Fruit fly (Drosophila melanogaster): ENCODE results near the gene SmydA-8.

SmydA-8 gene

dm6 chrX:2180750-2181261, 32.8 kb downstream of the SmydA-8 start, which contains the start of gene pn (continued):
- TF ChIP-seq zen2 (GFP tag; IDR thresholded peaks at IDR 0.05; ENCODE audit: partially characterized antibody) (0 out of 3 replicates have a peak, but pooled peaks have one; percentile 17), mld (GFP tag; IDR thresholded peaks at IDR 0.05; ENCODE audit: partially characterized antibody) (no peak), Dll (GFP tag; IDR thresholded peaks at IDR 0.05; ENCODE audit: partially characterized antibody) (peak; percentile 55; the same call in 2 of the 4 replicates), CTCF (GFP tag; optimal IDR thresholded peaks at IDR 0.05) (no peak), Rx (GFP tag; IDR thresholded peaks at IDR 0.05) (no peak), unc-4 (GFP tag; IDR thresholded peaks at IDR 0.05; ENCODE audit: partially characterized antibody) (no peak), sob (GFP tag; IDR thresholded peaks at IDR 0.05) (no peak), Sry-β (GFP tag; optimal IDR thresholded peaks at IDR 0.05) (peak; percentile 80), Sry-δ (GFP tag; optimal IDR thresholded peaks at IDR 0.05) (peak; percentile 57), CG13287 (GFP tag; IDR thresholded peaks at IDR 0.05; ENCODE audit: partially characterized antibody) (peak; percentile 32; the same call in 1 of the 2 replicates), CG14860 (GFP tag; IDR thresholded peaks at IDR 0.05; ENCODE audit: partially characterized antibody) (0 out of 3 replicates have a peak, but pooled peaks have one; percentile 44), gem (tag; optimal IDR thresholded peaks at IDR 0.05) (no peak), CG3726 (GFP tag; IDR thresholded peaks at IDR 0.05) (no peak), MBD-R2 (GFP tag; IDR thresholded peaks at IDR 0.05) (peak; percentile 33; the same call in 1 of the 2 replicates), ac (GFP tag; optimal IDR thresholded peaks at IDR 0.05) (no peak), Dref (GFP tag; IDR thresholded peaks at IDR 0.05) (peak; percentile 62), CG6765 (GFP tag; optimal IDR thresholded peaks at IDR 0.05) (no peak), CG8944 (GFP tag; optimal IDR thresholded peaks at IDR 0.05) (no peak), ara (GFP tag; IDR thresholded peaks at IDR 0.05) (no peak), CG13424 (tag; optimal IDR thresholded peaks at IDR 0.05) (no peak), ato (GFP tag; IDR thresholded peaks at IDR 0.05; ENCODE audit: partially characterized antibody) (0 out of 2 replicates have a peak, but pooled peaks have one; percentile 27), CG4282 (GFP tag; optimal IDR thresholded peaks at IDR 0.05) (no peak), ken (GFP tag; IDR thresholded peaks at IDR 0.05) (no peak), chinmo (GFP tag; IDR thresholded peaks at IDR 0.05; ENCODE audit: partially characterized antibody) (0 out of 4 replicates have a peak, but pooled peaks have one; percentile 22), amos (GFP tag; IDR thresholded peaks at IDR 0.05; ENCODE audit: partially characterized antibody) (peak; percentile 20; the same call in 1 of the 2 replicates), CG6175 (GFP tag; IDR thresholded peaks at IDR 0.05) (no peak), hbn (GFP tag; IDR thresholded peaks at IDR 0.05; ENCODE audit: partially characterized antibody) (peak; percentile 39; the same call in 1 of the 2 replicates), CG5953 (GFP tag; IDR thresholded peaks at IDR 0.05) (no peak)

- TF ChIP-seq CG31388 (GFP tag; optimal IDR thresholded peaks at IDR 0.05) (no peak), CG6813 (GFP tag; optimal IDR thresholded peaks at IDR 0.05) (no peak), crol (GFP tag; IDR thresholded peaks at IDR 0.05) (no peak), Hr78 (GFP tag; optimal IDR thresholded peaks at IDR 0.05) (no peak), Sry-β (GFP tag; optimal IDR thresholded peaks at IDR 0.05) (no peak), sug (tag; optimal IDR thresholded peaks at IDR 0.05) (peak; percentile 52), CG6854 (GFP tag; optimal IDR thresholded peaks at IDR 0.05) (no peak), CG3407 (GFP tag; optimal IDR thresholded peaks at IDR 0.05) (no peak), salm (tag; optimal IDR thresholded peaks at IDR 0.05) (no peak), Pdp1 (GFP tag; optimal IDR thresholded peaks at IDR 0.05) (peak in 1 of 2 experiments; percentile 92), crp (GFP tag; optimal IDR thresholded peaks at IDR 0.05) (peak in 1 of 2 experiments; percentile 76), CrebB (tag; optimal IDR thresholded peaks at IDR 0.05) (no peak), CG12104 (GFP tag; optimal IDR thresholded peaks at IDR 0.05) (no peak), mirr (GFP tag; optimal IDR thresholded peaks at IDR 0.05) (peak; percentile 3), tup (GFP tag; optimal IDR thresholded peaks at IDR 0.05) (no peak), exex (tag; optimal IDR thresholded peaks at IDR 0.05) (peak; percentile 47), inv (GFP tag; IDR thresholded peaks at IDR 0.05; ENCODE audit: partially characterized antibody) (no peak), Side (GFP tag; optimal IDR thresholded peaks at IDR 0.05) (no peak), CG34376 (GFP tag; optimal IDR thresholded peaks at IDR 0.05) (peak; percentile 27), CG13894 (tag; optimal IDR thresholded peaks at IDR 0.05) (no peak)
Measured at dm6 chrX:2178802-2179201, 34.8 kb downstream of the SmydA-8 start, which contains the start of gene Cyp4ae1. Cyp4ae1 (plus strand) TSS chrX:2179007.
